Fruit fly (Drosophila melanogaster) whole organism, pupa: ENCODE data around the gene soti.

Source experiments
- CG10348 ChIP-seq: fragments of 200-800 bp; sonication (Bioruptor generic); IDR thresholded peaks from 2 replicates; pipeline ENCODE4 v1.3.6; 2022; ENCODE audit warnings: missing biosample characterization, missing genetic modification characterization
- CG13204 ChIP-seq: fragments of 200-800 bp; sonication (Bioruptor generic); optimal IDR thresholded peaks from 2 replicates; lab custom pipeline; 2018; ENCODE audit warnings: missing biosample characterization, mild to moderate bottlenecking, missing genetic modification characterization, moderate library complexity
- CG15710 ChIP-seq: fragments of 200-800 bp; sonication (Bioruptor generic); optimal IDR thresholded peaks from 2 replicates; lab custom pipeline; 2018; ENCODE audit warnings: missing biosample characterization, mild to moderate bottlenecking, missing genetic modification characterization, moderate library complexity
- CG17806 ChIP-seq: fragments of 200-800 bp; sonication (Bioruptor generic); optimal IDR thresholded peaks from 2 replicates; lab custom pipeline; 2018; ENCODE audit warnings: missing biosample characterization, mild to moderate bottlenecking, missing genetic modification characterization, moderate library complexity
- CG4496 ChIP-seq: fragments of 200-800 bp; sonication (Bioruptor generic); IDR thresholded peaks from 3 replicates; pipeline ENCODE4 v1.3.6; 2022; ENCODE audit warnings: missing biosample characterization, missing genetic modification characterization
- D1 ChIP-seq: fragments of 200-800 bp; sonication (Bioruptor generic); optimal IDR thresholded peaks from 2 replicates; lab custom pipeline; 2018; ENCODE audit warnings: missing biosample characterization, mild to moderate bottlenecking, missing genetic modification characterization, moderate library complexity
- EcR ChIP-seq: fragments of 200-800 bp; sonication (Bioruptor generic); optimal IDR thresholded peaks from 3 replicates; lab custom pipeline; 2019; ENCODE audit warnings: missing biosample characterization, missing genetic modification characterization, mild to moderate bottlenecking, moderate library complexity, missing genetic modification reagents
- Ets98B ChIP-seq: fragments of 200-800 bp; sonication (Bioruptor generic); IDR thresholded peaks from 2 replicates; pipeline ENCODE4 v1.3.6; 2022; ENCODE audit warnings: missing biosample characterization, missing genetic modification characterization
- fd96Ca ChIP-seq: fragments of 200-800 bp; sonication (Bioruptor generic); IDR thresholded peaks from 3 replicates; pipeline ENCODE4 v1.3.6; 2022; ENCODE audit warnings: missing biosample characterization, missing genetic modification characterization
- gl ChIP-seq: fragments of 200-800 bp; sonication (Bioruptor generic); optimal IDR thresholded peaks from 2 replicates; lab custom pipeline; 2018; ENCODE audit warnings: missing biosample characterization, mild to moderate bottlenecking, missing genetic modification characterization
- rn ChIP-seq: fragments of 200-800 bp; sonication (Bioruptor generic); IDR thresholded peaks from 2 replicates; pipeline ENCODE4 v1.3.6; 2022; ENCODE audit warnings: missing biosample characterization, missing genetic modification characterization

dm6 chr3R:14382312-14383046 lies 980 bp upstream of the soti start:
- TF ChIP-seq CG17806 (peak; percentile 92), CG4496 (GFP tag; lab: Robert Waterston, UW) (peak; percentile 78), gl (peak; percentile 68), D1 (tag; lab: Kevin White, UChicago) (peak; percentile 91), fd96Ca (no peak), EcR (peak; percentile 53), CG13204 (GFP tag; lab: Kevin White, UChicago) (peak; percentile 46), Ets98B (peak; percentile 67), rn (GFP tag; lab: Robert Waterston, UW) (peak; percentile 50; the same call in 1 of the 2 replicates), CG15710 (tag; lab: Kevin White, UChicago) (peak; percentile 92), CG10348 (GFP tag; lab: Robert Waterston, UW) (no peak)
